Worm (Caenorhabditis elegans) whole organism, L4 larva: ENCODE data around the gene T05E12.3.

Experiments
- ceh-62 ChIP-seq: sonication (generic microtip); optimal IDR thresholded peaks from 2 replicates; lab custom pipeline; 2017; ENCODE audit warnings: missing biosample characterization, missing genetic modification characterization
- dmd-6 ChIP-seq: fragments of 200-800 bp; sonication (Bioruptor generic); IDR thresholded peaks from 2 replicates; pipeline ENCODE4 v1.3.6; 2022; ENCODE audit warnings: missing genetic modification reagents, missing genetic modification characterization, missing compliant biosample characterization
- dmd-8 ChIP-seq: fragments of 200-800 bp; sonication (Bioruptor generic); IDR thresholded peaks from 2 replicates; pipeline ENCODE4 v1.3.6; 2022; ENCODE audit warnings: missing genetic modification characterization, missing compliant biosample characterization

ce11 chrV:17035850-17036249 is 41.9 kb downstream of the T05E12.3 start, which contains the start of gene srz-94:
- TF ChIP-seq dmd-6 (GFP tag; lab: Robert Waterston, UW) (no peak), ceh-62 (no peak), dmd-8 (GFP tag; lab: Robert Waterston, UW) (no peak)
